Worm (Caenorhabditis elegans) whole organism, early embryonic: ENCODE results near the gene R08E3.1.
A peak's percentile ranks its signal among the peaks of the same experiment; 100 is the strongest.

Source experiments
- B0310.2 ChIP-seq: sonication (generic microtip); optimal IDR thresholded peaks from 2 replicates; lab custom pipeline; 2016; ENCODE audit warnings: mild to moderate bottlenecking, missing genetic modification characterization, missing compliant biosample characterization
- F13C5.2 ChIP-seq: sonication (generic microtip); optimal IDR thresholded peaks from 2 replicates; lab custom pipeline; 2017; ENCODE audit warnings: mild to moderate bottlenecking, missing genetic modification characterization, inconsistent platforms, missing compliant biosample characterization
- aly-1 ChIP-seq: sonication (generic microtip); optimal IDR thresholded peaks from 2 replicates; lab custom pipeline; 2016; ENCODE audit warnings: missing genetic modification characterization, missing compliant biosample characterization
- ama-1 ChIP-seq: fragments of 150-350 bp; optimal IDR thresholded peaks from 2 replicates; lab custom pipeline; 2014
- ceh-13 ChIP-seq: fragments of 200-800 bp; sonication (Bioruptor generic); optimal IDR thresholded peaks from 2 replicates; lab custom pipeline; 2018; ENCODE audit warnings: mild to moderate bottlenecking, missing genetic modification characterization, missing compliant biosample characterization
- ceh-36 ChIP-seq: sonication (generic microtip); optimal IDR thresholded peaks from 2 replicates; lab custom pipeline; 2016; ENCODE audit warnings: missing genetic modification characterization, inconsistent platforms, missing compliant biosample characterization
- ets-7 ChIP-seq: sonication (generic microtip); optimal IDR thresholded peaks from 2 replicates; lab custom pipeline; 2016; ENCODE audit warnings: missing genotype, missing genetic modification characterization, missing compliant biosample characterization
- flt-1 ChIP-seq: fragments of 200-800 bp; sonication (Bioruptor generic); IDR thresholded peaks from 2 replicates; pipeline ENCODE4 v1.3.6; 2022; ENCODE audit warnings: missing genetic modification characterization, missing compliant biosample characterization
- hmbx-1 ChIP-seq: sonication (generic microtip); optimal IDR thresholded peaks from 2 replicates; lab custom pipeline; 2016; ENCODE audit warnings: mild to moderate bottlenecking, missing genetic modification characterization, missing compliant biosample characterization
- hmg-4 ChIP-seq: fragments of 200-800 bp; sonication (Bioruptor generic); optimal IDR thresholded peaks from 2 replicates; lab custom pipeline; 2018; ENCODE audit warnings: mild to moderate bottlenecking, missing genetic modification characterization, missing compliant biosample characterization
- hnd-1 ChIP-seq: sonication (generic microtip); optimal IDR thresholded peaks from 2 replicates; lab custom pipeline; 2016; ENCODE audit warnings: missing genetic modification characterization, missing compliant biosample characterization
- pes-1 ChIP-seq: fragments of 200-800 bp; sonication (Bioruptor generic); IDR thresholded peaks from 2 replicates; pipeline ENCODE4 v1.3.6; 2022; ENCODE audit warnings: missing genetic modification reagents, missing genetic modification characterization, missing compliant biosample characterization
- scrt-1 ChIP-seq: fragments of 200-800 bp; sonication (Bioruptor generic); IDR thresholded peaks from 2 replicates; pipeline ENCODE4 v1.3.6; 2022; ENCODE audit warnings: missing genetic modification characterization, missing compliant biosample characterization
- sea-1 ChIP-seq: fragments of 200-800 bp; sonication (Bioruptor generic); conservative IDR thresholded peaks from 2 replicates; pipeline ENCODE4 v1.3.6; 2022; ENCODE audit warnings: missing genetic modification characterization, missing compliant biosample characterization
- tbx-11 ChIP-seq: fragments of 200-800 bp; sonication (Bioruptor generic); IDR thresholded peaks from 2 replicates; pipeline ENCODE4 v1.3.6; 2022; ENCODE audit warnings: missing genetic modification characterization, missing compliant biosample characterization
- tbx-37 ChIP-seq: fragments of 200-800 bp; sonication (Bioruptor generic); conservative IDR thresholded peaks from 2 replicates; pipeline ENCODE4 v1.3.6; 2022; ENCODE audit warnings: missing genetic modification reagents, missing genetic modification characterization, missing compliant biosample characterization
- tra-4 ChIP-seq: sonication (generic microtip); optimal IDR thresholded peaks from 2 replicates; lab custom pipeline; 2017; ENCODE audit warnings: missing genetic modification characterization, missing compliant biosample characterization

R08E3.1 gene

DNA sequence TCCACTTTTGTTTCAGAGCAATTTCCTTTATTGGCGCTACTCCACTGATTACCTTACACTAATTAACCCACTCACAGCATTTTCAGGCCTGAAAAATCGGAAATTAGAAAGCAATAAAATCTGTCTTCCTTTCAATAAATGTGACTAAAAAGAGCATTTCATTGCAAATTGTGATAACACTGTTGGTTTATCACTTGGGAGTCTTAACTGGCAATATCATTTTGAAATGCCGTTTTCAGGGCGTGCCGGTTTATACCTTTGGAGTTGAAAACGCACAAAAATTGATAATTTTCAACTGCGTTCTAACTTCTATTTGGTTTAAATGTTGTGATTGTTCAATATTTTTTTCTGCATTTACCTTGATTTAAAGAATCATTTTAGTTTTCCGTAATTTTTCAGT is at the start of gene R08E3.1:
Gene R08E3.1 (plus strand): TSS at position 386 of the 400 bp plus-strand sequence.
- no peak for TF ChIP-seq tbx-37 (GFP tag; lab: Robert Waterston, UW)

DNA sequence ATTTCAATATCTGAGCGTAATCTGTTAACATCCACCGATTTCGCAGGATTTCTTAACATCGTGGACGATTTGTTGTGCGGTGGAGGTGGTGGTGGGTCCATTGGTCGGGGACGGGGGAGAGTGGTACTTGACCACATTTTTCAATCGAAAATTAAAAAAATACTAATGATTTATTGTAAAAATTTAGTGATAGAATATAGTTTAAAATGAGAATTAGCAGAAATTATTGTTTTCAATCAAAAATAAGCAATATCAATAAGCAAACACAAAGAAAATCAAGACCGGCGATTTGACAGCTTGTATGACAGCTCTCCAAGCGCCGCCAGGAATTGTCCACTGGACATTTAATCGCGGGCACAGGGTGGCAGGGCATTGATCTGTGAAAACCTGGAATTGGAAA is 40.2 kb upstream of the R08E3.1 start, which contains the start of gene hum-10:
Gene hum-10 (minus strand): TSS at position 101 of the 400 bp plus-strand sequence.
- TF ChIP-seq hmg-4 (GFP tag; lab: Kevin White, UChicago) (no peak), sea-1 (GFP tag; lab: Robert Waterston, UW) (no peak), pes-1 (no peak), hnd-1 (tag; lab: Kevin White, UChicago) (no peak), ama-1 (no peak), B0310.2 (tag; lab: Kevin White, UChicago) (no peak), hmbx-1 (tag; lab: Kevin White, UChicago) (no peak), ets-7 (tag; lab: Kevin White, UChicago) (no peak)

DNA sequence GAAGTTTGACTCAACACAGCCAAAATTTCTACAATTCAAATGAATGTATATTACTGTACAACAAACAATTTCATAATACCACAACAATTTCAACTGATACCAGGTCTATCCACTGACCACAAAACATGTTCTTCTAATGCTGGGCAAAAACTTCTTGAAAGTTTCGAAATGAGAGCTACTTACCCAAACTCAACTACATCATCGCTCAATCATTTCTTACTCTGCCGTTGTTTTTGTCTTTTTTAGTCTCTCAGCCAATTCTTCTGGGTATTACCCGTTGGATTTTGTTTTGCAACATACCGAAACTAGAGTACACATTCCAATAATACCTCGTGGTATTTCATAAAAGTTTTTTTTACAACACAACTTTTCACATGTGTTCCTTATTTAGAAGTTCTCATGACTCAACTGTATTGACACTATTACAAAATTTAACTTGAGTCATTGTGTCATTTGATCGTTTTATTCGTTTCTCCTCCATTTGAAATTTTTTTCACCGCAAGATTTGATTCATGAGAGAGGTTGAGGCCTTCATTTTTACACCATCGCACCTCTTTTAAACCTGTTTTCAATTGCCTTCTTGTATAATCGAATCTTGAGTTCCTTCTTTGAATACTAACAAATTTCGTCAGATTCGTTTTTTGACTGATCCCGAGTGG is 39.2 kb upstream of the R08E3.1 start, which contains the start of gene F43C9.2:
Gene F43C9.2 (plus strand): TSS at position 497 of the 659 bp plus-strand sequence.
- no peak for TF ChIP-seq pes-1
- TF ChIP-seq ceh-36 (tag; lab: Kevin White, UChicago), result no peak
- TF ChIP-seq F13C5.2, result no peak
- no peak for TF ChIP-seq hmg-4 (GFP tag; lab: Kevin White, UChicago)

DNA sequence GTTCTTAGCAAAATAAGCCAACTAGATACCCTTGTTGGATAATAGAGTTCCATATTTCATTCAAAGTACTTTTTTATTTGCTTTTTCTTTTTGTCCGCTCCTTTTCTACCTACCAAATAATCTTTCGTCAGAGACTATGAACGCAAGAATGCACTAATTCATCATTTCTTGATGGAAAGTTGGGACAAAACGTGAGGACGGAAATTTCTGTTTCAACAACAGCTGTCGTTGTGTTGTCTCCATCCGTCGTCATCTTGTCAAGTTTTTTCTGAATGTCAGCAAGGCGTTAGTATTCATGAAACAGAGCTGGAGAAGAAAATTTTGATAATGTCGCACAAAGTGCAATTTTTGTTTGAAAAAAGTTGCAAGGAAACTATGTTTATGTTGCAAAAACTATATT is 37.7 kb upstream of the R08E3.1 start:
- TF ChIP-seq aly-1 (tag; lab: Kevin White, UChicago) (no peak), sea-1 (GFP tag; lab: Robert Waterston, UW) (no peak), ama-1 (no peak), hmbx-1 (tag; lab: Kevin White, UChicago) (no peak), tbx-11 (GFP tag; lab: Robert Waterston, UW) (no peak), scrt-1 (GFP tag; lab: Robert Waterston, UW) (no peak), ets-7 (tag; lab: Kevin White, UChicago) (no peak)

DNA sequence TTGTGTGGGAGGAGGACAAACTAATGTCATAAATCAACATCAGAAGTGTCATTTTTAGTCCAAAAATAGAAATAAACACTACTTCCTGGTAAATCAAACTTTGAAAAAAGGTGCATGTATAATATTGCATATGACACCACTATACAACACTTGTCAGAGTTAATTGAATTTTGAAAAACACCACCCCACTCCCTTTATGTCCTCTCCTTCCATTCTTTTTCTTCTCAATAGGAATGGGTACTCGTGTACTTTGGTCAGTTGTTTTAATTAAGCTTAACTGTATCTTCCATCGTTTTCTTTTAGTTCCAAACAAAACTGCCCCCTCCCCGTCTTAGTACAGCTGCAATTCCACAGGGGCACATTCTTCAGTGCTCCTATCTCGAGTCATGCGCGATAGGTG is 34.9 kb upstream of the R08E3.1 start:
- TF ChIP-seq F13C5.2 (no peak), scrt-1 (GFP tag; lab: Robert Waterston, UW) (no peak), hmg-4 (GFP tag; lab: Kevin White, UChicago) (no peak), ama-1 (no peak), tbx-11 (GFP tag; lab: Robert Waterston, UW) (no peak), tra-4 (tag; lab: Kevin White, UChicago) (no peak), aly-1 (tag; lab: Kevin White, UChicago) (no peak), hnd-1 (tag; lab: Kevin White, UChicago) (no peak), pes-1 (no peak), sea-1 (GFP tag; lab: Robert Waterston, UW) (no peak), flt-1 (GFP tag; lab: Robert Waterston, UW) (no peak), ets-7 (tag; lab: Kevin White, UChicago) (no peak), hmbx-1 (tag; lab: Kevin White, UChicago) (no peak), ceh-36 (tag; lab: Kevin White, UChicago) (no peak), ceh-13 (no peak), B0310.2 (tag; lab: Kevin White, UChicago) (no peak), tbx-37 (GFP tag; lab: Robert Waterston, UW) (no peak)

DNA sequence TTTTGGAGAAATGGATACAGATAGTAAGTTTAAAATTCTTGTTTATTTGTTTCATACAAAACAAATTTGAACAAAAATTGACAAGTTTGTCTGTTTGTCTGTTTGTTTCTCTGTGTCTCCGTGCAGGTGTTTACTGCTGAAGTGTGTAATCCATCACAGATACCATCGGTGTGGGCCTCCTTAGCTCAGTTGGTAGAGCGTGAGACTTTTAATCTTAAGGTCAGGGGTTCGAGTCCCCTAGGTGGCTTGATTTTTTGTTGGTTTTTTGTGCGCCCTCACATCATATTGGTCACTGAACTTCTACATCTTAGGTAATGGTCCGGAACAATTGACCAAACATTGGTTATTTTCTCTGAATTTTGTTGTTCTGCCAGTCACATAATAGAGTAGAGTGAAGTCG is 33.5 kb upstream of the R08E3.1 start:
- TF ChIP-seq ets-7 (tag; lab: Kevin White, UChicago) (no peak), tbx-11 (GFP tag; lab: Robert Waterston, UW) (peak; percentile 68; the same call in 1 of the 2 replicates), ceh-13 (peak; percentile 74), scrt-1 (GFP tag; lab: Robert Waterston, UW) (peak; percentile 83), tbx-37 (GFP tag; lab: Robert Waterston, UW) (peak; percentile 61), hmg-4 (GFP tag; lab: Kevin White, UChicago) (peak; percentile 52), F13C5.2 (peak; percentile 32), tra-4 (tag; lab: Kevin White, UChicago) (no peak), flt-1 (GFP tag; lab: Robert Waterston, UW) (peak; percentile 82), aly-1 (tag; lab: Kevin White, UChicago) (peak; percentile 86), B0310.2 (tag; lab: Kevin White, UChicago) (peak; percentile 21), hnd-1 (tag; lab: Kevin White, UChicago) (peak; percentile 56), ceh-36 (tag; lab: Kevin White, UChicago) (peak; percentile 81), pes-1 (peak; percentile 88), sea-1 (GFP tag; lab: Robert Waterston, UW) (peak; percentile 83), ama-1 (no peak), hmbx-1 (tag; lab: Kevin White, UChicago) (peak; percentile 38)

DNA sequence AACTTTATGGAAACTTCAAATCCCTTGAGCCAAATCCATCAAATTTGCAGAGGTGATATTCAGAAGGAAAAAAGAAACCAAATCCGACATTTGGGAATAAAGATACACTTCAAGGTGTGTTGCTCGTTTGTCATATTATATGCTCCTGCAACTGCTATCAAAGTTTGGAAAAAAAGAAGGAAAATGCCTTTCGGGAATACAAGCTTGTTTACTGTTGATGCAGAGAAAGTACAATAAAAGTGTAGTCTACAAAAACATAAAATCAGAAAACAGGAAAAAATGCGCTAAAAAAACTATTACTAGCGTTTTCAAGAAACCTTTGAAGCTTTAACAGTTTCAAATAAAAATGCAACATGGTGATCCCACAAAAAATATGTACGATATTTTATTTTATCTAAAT is 31.8 kb upstream of the R08E3.1 start:
- no peak for TF ChIP-seq sea-1 (GFP tag; lab: Robert Waterston, UW)
- no peak for TF ChIP-seq pes-1

DNA sequence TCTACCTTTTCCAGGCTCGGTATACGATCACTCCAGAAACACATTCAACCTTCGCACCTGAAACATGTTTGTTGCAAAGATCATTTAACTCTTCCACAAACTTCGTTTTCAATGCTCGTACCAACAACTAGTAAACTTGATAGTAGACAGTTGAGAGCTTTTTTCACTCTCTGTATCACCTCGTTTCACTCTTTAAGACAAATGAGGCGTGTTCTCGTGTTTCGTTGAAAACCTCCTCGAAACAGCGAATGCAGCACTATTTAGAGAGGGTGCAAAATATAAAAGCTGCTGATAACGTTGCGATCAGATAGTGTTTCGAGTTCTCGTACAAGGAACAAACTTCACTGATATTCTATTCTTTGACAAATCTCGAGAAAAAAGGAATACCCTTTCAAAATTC is 29.5 kb upstream of the R08E3.1 start, which contains the start of gene F43C9.1:
Gene F43C9.1 (plus strand): TSS at position 301 of the 400 bp plus-strand sequence.
- TF ChIP-seq hmg-4 (GFP tag; lab: Kevin White, UChicago), result no peak
- no peak for TF ChIP-seq ceh-13
- TF ChIP-seq tbx-11 (GFP tag; lab: Robert Waterston, UW), result no peak
- no peak for TF ChIP-seq aly-1 (tag; lab: Kevin White, UChicago)
- no peak for TF ChIP-seq flt-1 (GFP tag; lab: Robert Waterston, UW)
